Worm (Caenorhabditis elegans): ENCODE data around the gene Y43F8C.6.

Gene Y43F8C.6

DNA sequence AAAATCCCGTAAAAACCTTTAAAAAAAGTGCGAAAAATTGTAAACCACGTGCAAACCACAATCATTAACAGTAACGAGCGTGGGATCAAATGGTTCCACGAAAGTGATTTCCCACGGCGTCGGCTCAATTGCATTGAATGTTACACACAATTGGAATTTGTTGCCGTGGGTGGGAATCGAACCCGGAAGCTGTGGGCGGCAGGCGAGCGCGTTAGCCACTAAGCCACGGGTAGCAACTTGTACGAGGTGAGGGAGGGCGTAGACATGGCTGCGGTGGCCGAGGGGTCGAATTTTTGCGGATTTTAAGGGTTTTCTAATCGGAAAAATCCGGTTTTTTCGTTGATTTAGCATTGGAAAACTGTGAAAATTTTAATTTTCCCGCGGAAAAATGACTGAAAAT lies 2.3 kb upstream of the Y43F8C.6 start (continued):
- peak; percentile 75 for TF ChIP-seq zfp-2 (tag; optimal IDR thresholded peaks at IDR 0.05)
- TF ChIP-seq snpc-1.2 (GFP tag; IDR thresholded peaks at IDR 0.05) = peak; percentile 93
- TF ChIP-seq ama-1 (optimal IDR thresholded peaks at IDR 0.05) = no peak
- TF ChIP-seq dmd-6 (GFP tag; IDR thresholded peaks at IDR 0.05) = peak; percentile 83
- peak; percentile 94 to 97 for TF ChIP-seq madf-5 (GFP tag; IDR thresholded peaks at IDR 0.05)
- TF ChIP-seq T26A8.4 (GFP tag; IDR thresholded peaks at IDR 0.05) = peak; percentile 95
- TF ChIP-seq lin-39 (tag; optimal IDR thresholded peaks at IDR 0.05) = no peak
- peak; percentile 6 for TF ChIP-seq nhr-77 (tag; optimal IDR thresholded peaks at IDR 0.05)
- peak; percentile 81 for TF ChIP-seq nhr-48 (tag; optimal IDR thresholded peaks at IDR 0.05)

DNA sequence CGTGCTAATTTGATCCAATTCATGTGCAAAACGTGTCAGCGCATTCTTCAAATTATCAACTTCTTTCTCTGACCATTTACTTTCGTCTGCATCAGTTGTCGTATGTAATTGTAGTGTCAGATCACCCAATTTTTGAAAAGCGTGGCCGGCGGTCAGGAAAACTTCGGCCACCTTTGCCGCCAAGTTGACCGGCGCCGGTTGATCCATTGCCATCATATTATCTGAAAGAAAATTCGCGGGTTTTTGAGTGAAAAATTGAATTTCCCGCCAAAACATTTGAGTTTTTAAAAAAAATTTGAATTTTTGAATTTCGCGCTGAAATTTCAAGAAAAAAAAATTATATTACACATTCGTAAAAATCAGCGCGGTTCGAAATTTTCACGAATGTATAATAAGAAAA lies 2.8 kb downstream of the Y43F8C.6 start:
- peak; percentile 92 for TF ChIP-seq aha-1 (tag)
- TF ChIP-seq Y48G9A.11 (GFP tag; IDR thresholded peaks at IDR 0.05) = peak; percentile 5; the same call in 1 of the 2 replicates
- no peak for TF ChIP-seq fkh-10 (GFP tag; optimal IDR thresholded peaks at IDR 0.05)

DNA sequence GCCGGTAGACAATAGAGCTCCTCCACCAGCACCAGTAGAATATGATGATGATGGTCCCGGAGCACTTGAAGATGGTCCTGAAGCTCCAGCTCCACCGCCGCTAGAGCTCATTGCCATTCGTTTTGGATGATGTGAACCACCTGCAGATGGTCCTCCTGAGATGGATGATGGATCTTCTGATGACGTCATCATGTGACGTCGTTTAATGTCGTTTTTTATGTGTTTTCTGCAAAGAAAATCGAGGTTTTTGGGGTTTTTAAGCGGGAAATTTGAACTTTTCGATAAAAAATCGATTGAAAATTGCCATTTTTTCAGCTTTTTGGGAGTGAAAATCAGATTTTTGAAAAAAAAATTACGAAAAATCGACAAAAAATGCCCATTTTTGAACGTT lies 4.5 kb downstream of the Y43F8C.6 start:
- TF ChIP-seq egl-43 (GFP tag; IDR thresholded peaks at IDR 0.05) = 0 out of 2 replicates have a peak, but pooled peaks have one; percentile 43
- TF ChIP-seq set-16 (GFP tag; IDR thresholded peaks at IDR 0.05) = 0 out of 2 replicates have a peak, but pooled peaks have one; percentile 25
- TF ChIP-seq rbr-2 (tag; optimal IDR thresholded peaks at IDR 0.05) = no peak
- peak; percentile 67; the same call in 1 of the 2 replicates for TF ChIP-seq Y48G9A.11 (GFP tag; IDR thresholded peaks at IDR 0.05)
- no peak for TF ChIP-seq tra-1 (GFP tag; IDR thresholded peaks at IDR 0.05)
- peak; percentile 12 for TF ChIP-seq aha-1 (tag)
- TF ChIP-seq ceh-62 (tag; optimal IDR thresholded peaks at IDR 0.05) = no peak
- no peak for TF ChIP-seq jun-1 (tag; optimal IDR thresholded peaks at IDR 0.05)
- TF ChIP-seq duxl-1 (tag; optimal IDR thresholded peaks at IDR 0.05; ENCODE audit: poor library complexity) = no peak
- TF ChIP-seq nhr-25 (tag; optimal IDR thresholded peaks at IDR 0.05; ENCODE audit: borderline replicate concordance, insufficient read depth) = no peak
- TF ChIP-seq F44E2.7 (GFP tag; IDR thresholded peaks at IDR 0.05) = no peak
- TF ChIP-seq zag-1 (tag; optimal IDR thresholded peaks at IDR 0.05) = no peak
- TF ChIP-seq mxl-2 (GFP tag; conservative IDR thresholded peaks at IDR 0.05) = no peak
- TF ChIP-seq nhr-41 (GFP tag; IDR thresholded peaks at IDR 0.05) = no peak
- TF ChIP-seq mes-2 (tag; optimal IDR thresholded peaks at IDR 0.05; ENCODE audit: poor library complexity, severe bottlenecking) = peak; percentile 35
- no peak for TF ChIP-seq daf-19 (GFP tag; conservative IDR thresholded peaks at IDR 0.05)
- TF ChIP-seq dmd-6 (GFP tag; IDR thresholded peaks at IDR 0.05) = no peak
- TF ChIP-seq zip-11 (GFP tag; IDR thresholded peaks at IDR 0.05) = no peak
- TF ChIP-seq ces-1 (GFP tag; optimal IDR thresholded peaks at IDR 0.05) = no peak
- no peak for TF ChIP-seq nhr-111 (GFP tag; optimal IDR thresholded peaks at IDR 0.05)
- no peak for TF ChIP-seq nhr-10 (tag; optimal IDR thresholded peaks at IDR 0.05)
- no peak for TF ChIP-seq dve-1 (tag; optimal IDR thresholded peaks at IDR 0.05; ENCODE audit: insufficient read depth)
- TF ChIP-seq F37D6.2 (tag; optimal IDR thresholded peaks at IDR 0.05) = no peak
- no peak for TF ChIP-seq tag-97 (GFP tag; IDR thresholded peaks at IDR 0.05)
- TF ChIP-seq Y75B8A.6 (GFP tag; IDR thresholded peaks at IDR 0.05) = no peak
- TF ChIP-seq fkh-10 (GFP tag; optimal IDR thresholded peaks at IDR 0.05) = no peak
- TF ChIP-seq ZK546.5 (tag; optimal IDR thresholded peaks at IDR 0.05) = no peak
- TF ChIP-seq madf-5 (GFP tag; IDR thresholded peaks at IDR 0.05) = no peak
- no peak for TF ChIP-seq hlh-11 (tag; optimal IDR thresholded peaks at IDR 0.05)
- TF ChIP-seq mep-1 (tag; optimal IDR thresholded peaks at IDR 0.05) = no peak
- no peak for TF ChIP-seq ztf-11 (tag; optimal IDR thresholded peaks at IDR 0.05)
- TF ChIP-seq nhr-76 (tag; optimal IDR thresholded peaks at IDR 0.05) = no peak
- no peak for TF ChIP-seq lir-3 (tag; optimal IDR thresholded peaks at IDR 0.05)
- TF ChIP-seq hlh-30 (tag; optimal IDR thresholded peaks at IDR 0.05; ENCODE audit: insufficient read depth) = no peak
